Fruit fly (Drosophila melanogaster) ovary, adult (tissue): Measurements from ENCODE around the gene Akap200.

Experiments used
- CG17801 ChIP-seq: fragments of 200-800 bp; optimal IDR thresholded peaks from 2 replicates; lab custom pipeline; 2019; ENCODE audit warnings: missing biosample characterization, mild to moderate bottlenecking, missing genetic modification characterization, moderate library complexity; ENCODE audit not compliant: partially characterized antibody

Akap200 gene

dm6 chr2L:8389231-8389630 is 26.3 kb upstream of the Akap200 start, which contains the start of gene CG42819:
CG42819 (minus strand) TSS chr2L:8389331.
- TF ChIP-seq CG17801 (GFP tag; lab: Kevin White, UChicago): no peak

DNA sequence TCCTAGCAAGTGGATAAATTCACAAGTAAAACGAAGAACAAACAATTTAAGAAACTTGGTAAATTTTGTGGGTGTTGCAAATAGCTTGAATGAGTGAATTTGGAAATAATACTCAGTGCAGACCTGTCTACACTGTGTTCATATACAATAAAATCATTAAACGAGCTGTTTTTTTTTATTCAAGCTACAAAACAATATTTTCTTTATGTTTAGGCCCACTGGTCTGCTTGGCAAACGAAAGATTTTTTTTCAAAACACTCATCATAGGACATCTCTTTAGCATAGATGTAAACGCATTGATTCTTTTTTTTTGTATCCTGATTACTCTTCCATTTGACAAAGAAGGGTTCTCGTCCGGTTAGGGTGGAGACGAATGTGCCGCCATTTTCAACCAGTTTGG is 23.2 kb upstream of the Akap200 start, which contains the start of gene CG42820:
CG42820 (minus strand) TSS at position 101 of the 400 bp plus-strand sequence.
- TF ChIP-seq CG17801 (GFP tag; lab: Kevin White, UChicago): no peak

dm6 chr2L:8393122-8393521 is 22.4 kb upstream of the Akap200 start, which contains the start of gene Acp29AB:
Acp29AB (minus strand) TSS chr2L:8393222.
- TF ChIP-seq CG17801 (GFP tag; lab: Kevin White, UChicago): no peak

- TF ChIP-seq CG17801 (GFP tag; lab: Kevin White, UChicago): no peak
Observed at dm6 chr2L:8394180-8394579, 21.3 kb upstream of the Akap200 start, which contains the start of gene lectin-29Ca. lectin-29Ca (minus strand) TSS chr2L:8394280.

DNA sequence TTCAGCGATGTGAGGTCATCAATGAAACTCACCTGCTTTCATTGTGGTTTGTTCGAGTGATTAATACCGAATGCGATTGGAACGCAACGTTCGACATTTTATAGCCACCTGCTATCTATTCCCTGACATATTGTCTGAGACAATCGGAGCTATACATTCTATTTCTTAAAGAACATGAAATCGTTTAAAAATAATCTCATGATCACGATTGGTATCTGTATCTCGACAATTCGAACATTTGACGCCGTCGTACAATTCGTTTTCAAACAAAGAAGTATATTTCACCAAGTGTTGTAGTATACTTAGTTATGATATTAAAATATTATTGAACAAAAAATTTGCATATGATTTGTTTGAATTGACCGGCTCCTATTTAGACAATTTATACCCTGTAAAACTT is 20.6 kb upstream of the Akap200 start, which contains the start of gene Peritrophin-15b:
Peritrophin-15b (minus strand) TSS at position 101 of the 400 bp plus-strand sequence.
- no peak for TF ChIP-seq CG17801 (GFP tag; lab: Kevin White, UChicago)

DNA sequence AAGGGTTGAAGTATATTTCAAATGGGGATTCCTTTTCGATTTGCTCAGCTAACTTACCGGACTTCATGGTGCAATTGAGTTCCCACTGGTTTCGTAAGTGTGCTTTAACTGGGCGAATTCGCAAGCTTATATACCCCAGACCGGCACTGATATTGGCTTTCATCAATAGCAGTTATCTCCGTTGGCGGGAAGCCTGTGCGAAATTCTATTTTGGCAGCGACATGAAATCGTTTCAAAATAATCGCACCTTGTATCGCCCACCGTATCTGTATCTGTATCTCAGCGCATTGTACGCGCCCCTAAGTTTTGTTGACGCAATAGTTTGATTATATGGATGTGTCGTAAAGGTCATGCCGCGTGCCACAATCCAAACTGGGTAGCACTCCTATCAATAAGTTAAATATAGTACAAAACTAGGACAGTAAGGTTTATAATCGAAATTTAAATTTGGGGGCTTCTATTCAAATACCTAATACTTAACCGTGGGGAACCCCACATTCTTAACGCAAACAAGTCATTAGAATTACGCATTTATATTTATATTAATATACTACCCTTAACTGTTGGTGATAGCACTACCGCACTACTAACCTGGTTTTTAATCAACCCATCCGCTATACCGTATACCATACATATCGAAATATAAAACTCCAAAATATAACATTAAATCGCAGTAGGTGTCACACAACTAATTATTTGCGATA is 19.3 kb upstream of the Akap200 start, which contains the start of the genes Peritrophin-15a and CG13385:
Peritrophin-15a (minus strand) TSS at position 101 of the 704 bp plus-strand sequence.
CG13385 (plus strand) TSS at position 654 of the 704 bp plus-strand sequence.
- TF ChIP-seq CG17801 (GFP tag; lab: Kevin White, UChicago): no peak

DNA sequence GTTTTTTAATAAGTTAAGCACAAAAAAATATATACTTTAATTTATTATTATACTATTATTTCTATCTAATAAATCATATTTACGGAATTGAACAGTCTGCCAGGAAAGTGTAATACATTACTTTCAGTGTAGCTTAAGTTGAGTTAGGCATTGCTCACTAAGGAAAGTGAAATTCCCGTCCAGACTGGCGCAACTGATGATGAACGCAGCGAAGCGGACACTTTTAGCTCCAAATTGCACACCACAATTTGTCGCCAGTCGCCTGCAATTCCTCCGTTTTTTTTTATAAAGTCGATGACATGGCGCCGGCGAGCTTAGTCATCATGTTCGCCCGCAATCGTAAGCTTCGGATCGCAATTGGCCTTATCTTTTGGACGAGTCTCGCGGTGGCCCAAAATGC is 16.8 kb upstream of the Akap200 start, which contains the start of gene CG13386:
CG13386 (plus strand) TSS at position 301 of the 400 bp plus-strand sequence.
- no peak for TF ChIP-seq CG17801 (GFP tag; lab: Kevin White, UChicago)

DNA sequence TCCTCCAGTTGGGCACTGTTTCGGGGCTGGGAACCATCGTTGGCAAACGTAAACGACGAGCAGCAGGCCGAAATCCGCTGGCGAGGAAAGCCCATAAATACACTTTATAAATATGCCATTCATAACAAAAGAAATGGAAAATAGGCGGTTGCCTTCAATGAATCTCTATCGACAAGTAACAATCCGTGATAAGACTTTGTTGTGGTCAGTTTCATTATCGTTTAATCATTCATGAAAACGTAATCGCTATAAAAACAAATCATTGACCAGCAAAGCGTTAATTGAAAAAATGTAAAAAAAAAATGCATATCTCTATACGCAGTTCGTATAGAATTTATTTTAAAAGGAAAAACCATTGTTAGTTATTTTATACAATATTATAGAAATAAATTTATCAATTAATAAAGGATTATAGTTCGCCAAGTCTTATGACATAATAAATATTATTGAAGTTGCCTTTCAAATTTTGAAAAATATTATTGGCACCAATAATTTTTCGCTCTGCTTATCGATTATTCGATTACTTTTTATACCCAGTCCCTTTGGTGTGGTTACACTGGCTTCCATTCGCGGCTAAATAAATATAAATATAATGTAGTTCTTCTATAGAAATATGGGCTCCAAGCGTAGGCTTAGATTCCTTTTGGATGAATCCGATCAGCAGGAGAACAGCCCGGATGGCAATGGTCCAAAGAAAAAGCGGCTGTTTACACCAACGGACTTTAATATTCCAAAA is 15.5 kb upstream of the Akap200 start, which contains the start of gene CG31898:
CG31898 (plus strand) TSS at position 559 of the 736 bp plus-strand sequence.
- TF ChIP-seq CG17801 (GFP tag; lab: Kevin White, UChicago): no peak

dm6 chr2L:8402928-8403285 is 12.6 kb upstream of the Akap200 start, which contains the start of gene fy:
fy (minus strand) TSS chr2L:8403280.
- TF ChIP-seq CG17801 (GFP tag; lab: Kevin White, UChicago): no peak

- peak; percentile 67 for TF ChIP-seq CG17801 (GFP tag; lab: Kevin White, UChicago)
Observed at dm6 chr2L:8403286-8404270, 11.9 kb upstream of the Akap200 start, which contains the start of gene emb. emb (plus strand) TSS chr2L:8403573.

DNA sequence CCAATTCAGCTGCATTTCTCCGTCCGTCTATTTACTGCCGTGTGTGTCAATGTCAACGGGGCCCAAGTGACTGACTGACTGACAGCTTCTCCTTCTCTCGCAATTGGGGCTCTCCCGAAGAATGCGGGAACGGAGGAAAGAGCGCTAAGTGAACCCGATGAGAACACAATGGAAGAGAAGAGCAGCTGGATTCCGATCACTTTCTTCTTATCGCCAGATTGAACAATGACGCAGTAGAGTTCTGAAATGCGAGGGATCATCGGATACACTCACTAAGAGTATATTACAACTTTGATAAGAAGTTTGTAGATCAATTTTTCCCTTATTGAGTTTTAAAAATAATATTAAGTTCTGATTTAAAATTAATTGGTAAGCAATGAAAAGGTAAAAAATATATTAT is 4.0 kb upstream of the Akap200 start, which contains the start of gene Naglu:
Naglu (minus strand) TSS at position 339 of the 400 bp plus-strand sequence.
- TF ChIP-seq CG17801 (GFP tag; lab: Kevin White, UChicago): no peak

- TF ChIP-seq CG17801 (GFP tag; lab: Kevin White, UChicago): peak; percentile 41
Observed at dm6 chr2L:8416350-8417046, 1.0 kb downstream of the Akap200 start.

DNA sequence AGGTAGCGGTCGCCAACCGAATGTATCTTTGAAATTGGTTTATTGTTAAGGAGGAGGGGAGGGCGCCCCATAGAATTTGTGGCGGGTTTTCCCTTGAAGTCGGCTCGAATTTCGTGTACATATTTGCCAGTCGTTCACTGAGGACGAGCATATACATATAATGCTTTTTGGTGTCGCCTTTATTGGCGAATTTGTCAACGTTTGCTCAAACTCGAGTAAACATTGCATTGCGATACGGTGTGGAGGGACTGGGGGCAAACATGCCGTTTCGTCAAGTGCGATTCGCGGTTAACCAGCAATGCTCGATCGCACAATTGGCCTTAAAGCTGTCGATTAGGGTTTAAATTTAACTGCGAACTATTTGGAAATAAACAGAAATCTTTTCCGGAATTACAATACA is 2.1 kb downstream of the Akap200 start:
- TF ChIP-seq CG17801 (GFP tag; lab: Kevin White, UChicago): no peak
